Worm (Caenorhabditis elegans) whole organism, young adult: ENCODE results near the gene F26H11.8.
"Not testable (repeated sequence)": the region's sequence is repeated elsewhere in the genome, so short reads cannot be mapped to it uniquely, and the experiment has no call there.

Source experiments
- B0035.1 ChIP-seq: sonication (generic microtip); optimal IDR thresholded peaks from 2 replicates; lab custom pipeline; 2016; ENCODE audit warnings: missing genetic modification characterization, mild to moderate bottlenecking, missing compliant biosample characterization, missing genotype, missing genetic modification reagents
- B0261.1 ChIP-seq: sonication (generic microtip); optimal IDR thresholded peaks from 2 replicates; lab custom pipeline; 2016; ENCODE audit warnings: mild to moderate bottlenecking, missing genetic modification characterization, moderate library complexity, missing compliant biosample characterization
- F23B12.7 ChIP-seq: sonication (generic microtip); optimal IDR thresholded peaks from 2 replicates; lab custom pipeline; 2017; ENCODE audit warnings: missing genetic modification characterization, mild to moderate bottlenecking, missing compliant biosample characterization, antibody characterized with exemption, moderate library complexity; ENCODE audit not compliant: insufficient read depth
- F33H1.4 ChIP-seq: fragments of 200-800 bp; sonication (Bioruptor generic); IDR thresholded peaks from 2 replicates; pipeline ENCODE4 v1.3.6; 2022; ENCODE audit warnings: missing genetic modification reagents, missing genetic modification characterization, missing compliant biosample characterization
- F52B5.7 ChIP-seq: sonication (generic microtip); optimal IDR thresholded peaks from 2 replicates; lab custom pipeline; 2016; ENCODE audit warnings: mild to moderate bottlenecking, missing genetic modification characterization, missing compliant biosample characterization
- F57C9.4 ChIP-seq: sonication (generic microtip); optimal IDR thresholded peaks from 2 replicates; lab custom pipeline; 2017; ENCODE audit warnings: mild to moderate bottlenecking, missing genetic modification characterization, missing compliant biosample characterization
- K11D2.4 ChIP-seq: fragments of 200-800 bp; sonication (Bioruptor generic); IDR thresholded peaks from 2 replicates; pipeline ENCODE4 v1.3.6; 2022; ENCODE audit warnings: missing genetic modification reagents, missing genetic modification characterization, missing compliant biosample characterization
- T26A5.8 ChIP-seq: sonication (generic microtip); optimal IDR thresholded peaks from 2 replicates; lab custom pipeline; 2016; ENCODE audit warnings: missing genetic modification characterization, missing compliant biosample characterization
- Y56A3A.18 ChIP-seq: fragments of 200-800 bp; sonication (Bioruptor generic); IDR thresholded peaks from 2 replicates; pipeline ENCODE4 v1.3.6; 2022; ENCODE audit warnings: missing genetic modification reagents, missing genetic modification characterization, missing compliant biosample characterization
- ZK185.1 ChIP-seq: sonication (generic microtip); optimal IDR thresholded peaks from 2 replicates; lab custom pipeline; 2016; ENCODE audit warnings: mild to moderate bottlenecking, missing genetic modification characterization, missing compliant biosample characterization; ENCODE audit not compliant: poor library complexity, severe bottlenecking
- akir-1 ChIP-seq: fragments of 200-800 bp; sonication (Bioruptor generic); optimal IDR thresholded peaks from 2 replicates; lab custom pipeline; 2018; ENCODE audit warnings: mild to moderate bottlenecking, missing genetic modification characterization, moderate library complexity, missing compliant biosample characterization
- aptf-2 ChIP-seq: fragments of 200-800 bp; sonication (Bioruptor generic); conservative IDR thresholded peaks from 2 replicates; pipeline ENCODE4 v1.3.6; 2022; ENCODE audit warnings: missing genetic modification reagents, missing genetic modification characterization, missing compliant biosample characterization
- aptf-3 ChIP-seq: fragments of 200-800 bp; sonication (Bioruptor generic); IDR thresholded peaks from 2 replicates; pipeline ENCODE4 v1.3.6; 2022; ENCODE audit warnings: missing genetic modification characterization, missing compliant biosample characterization
- attf-3 ChIP-seq: fragments of 200-800 bp; sonication (Bioruptor generic); conservative IDR thresholded peaks from 2 replicates; pipeline ENCODE4 v1.3.6; 2022; ENCODE audit warnings: missing genetic modification reagents, missing genetic modification characterization, missing compliant biosample characterization
- cebp-1 ChIP-seq, 2 experiments: fragments of 200-800 bp in 1 of 2; sonication (Bioruptor generic) in 1 of 2; sonication (generic microtip) in 1 of 2; IDR thresholded peaks in 1 of 2; optimal IDR thresholded peaks in 1 of 2; 2 replicates each; pipeline versions ENCODE4 v1.3.6 to Lab custom; 2017 to 2022; ENCODE audit warnings: missing compliant biosample characterization in 2 of 2, missing genetic modification characterization in 2 of 2, mild to moderate bottlenecking in 1 of 2, missing genetic modification reagents in 1 of 2, moderate library complexity in 1 of 2
- cebp-2 ChIP-seq: fragments of 200-800 bp; sonication (Bioruptor generic); IDR thresholded peaks from 2 replicates; pipeline ENCODE4 v1.3.6; 2022; ENCODE audit warnings: missing genetic modification characterization, missing compliant biosample characterization
- ceh-40 ChIP-seq: fragments of 200-800 bp; sonication (Bioruptor generic); IDR thresholded peaks from 2 replicates; pipeline ENCODE4 v1.3.6; 2022; ENCODE audit warnings: missing genetic modification characterization, missing compliant biosample characterization
- dpff-1 ChIP-seq: sonication (generic microtip); optimal IDR thresholded peaks from 2 replicates; lab custom pipeline; 2017; ENCODE audit warnings: mild to moderate bottlenecking, missing genetic modification characterization, missing compliant biosample characterization
- efl-1 ChIP-seq: fragments of 150-350 bp; optimal IDR thresholded peaks from 2 replicates; lab custom pipeline; 2014; ENCODE audit warnings: missing biosample characterization, missing genetic modification reagents, missing genetic modification characterization
- egl-44 ChIP-seq: fragments of 200-800 bp; sonication (Bioruptor generic); IDR thresholded peaks from 2 replicates; pipeline ENCODE4 v1.3.6; 2022; ENCODE audit warnings: missing genetic modification reagents, missing genetic modification characterization, missing compliant biosample characterization
- egrh-3 ChIP-seq: fragments of 200-800 bp; sonication (Bioruptor generic); IDR thresholded peaks from 2 replicates; pipeline ENCODE4 v1.3.6; 2022; ENCODE audit warnings: missing genetic modification reagents, missing genetic modification characterization, missing compliant biosample characterization
- ekl-4 ChIP-seq: fragments of 200-800 bp; sonication (Bioruptor generic); IDR thresholded peaks from 2 replicates; pipeline ENCODE4 v1.3.6; 2022; ENCODE audit warnings: missing genetic modification reagents, missing genetic modification characterization, missing compliant biosample characterization
- gei-17 ChIP-seq: fragments of 200-800 bp; sonication (Bioruptor generic); optimal IDR thresholded peaks from 2 replicates; lab custom pipeline; 2018; ENCODE audit warnings: mild to moderate bottlenecking, missing genetic modification characterization, missing compliant biosample characterization
- hlh-12 ChIP-seq: sonication (generic microtip); optimal IDR thresholded peaks from 2 replicates; lab custom pipeline; 2016; ENCODE audit warnings: missing genetic modification characterization, missing compliant biosample characterization
- hmg-1.2 ChIP-seq: fragments of 200-800 bp; sonication (Bioruptor generic); IDR thresholded peaks from 2 replicates; pipeline ENCODE4 v1.3.6; 2022; ENCODE audit warnings: missing genetic modification reagents, missing genetic modification characterization, missing compliant biosample characterization
- hsf-1 ChIP-seq: fragments of 200-800 bp; sonication (Bioruptor generic); IDR thresholded peaks from 2 replicates; pipeline ENCODE4 v1.3.6; 2022; ENCODE audit warnings: missing genetic modification reagents, missing genetic modification characterization, missing compliant biosample characterization
- let-526 ChIP-seq: fragments of 200-800 bp; sonication (Bioruptor generic); IDR thresholded peaks from 2 replicates; pipeline ENCODE4 v1.3.6; 2022; ENCODE audit warnings: missing genetic modification reagents, missing genetic modification characterization, missing compliant biosample characterization
- let-607 ChIP-seq, 2 experiments: fragments of 200-800 bp in 1 of 2; sonication (Bioruptor generic) in 1 of 2; sonication (generic microtip) in 1 of 2; optimal IDR thresholded peaks; 2 replicates each; lab custom pipeline; 2016 to 2018; ENCODE audit warnings: mild to moderate bottlenecking in 2 of 2, missing compliant biosample characterization in 2 of 2, missing genetic modification characterization in 2 of 2, moderate library complexity in 2 of 2, missing genotype in 1 of 2
- lsy-27 ChIP-seq: sonication (generic microtip); optimal IDR thresholded peaks from 2 replicates; lab custom pipeline; 2017; ENCODE audit warnings: missing genetic modification characterization, mild to moderate bottlenecking, missing compliant biosample characterization, antibody characterized with exemption, missing genotype, borderline replicate concordance; ENCODE audit not compliant: insufficient read depth
- madf-6 ChIP-seq: fragments of 200-800 bp; sonication (Bioruptor generic); IDR thresholded peaks from 2 replicates; pipeline ENCODE4 v1.3.6; 2022; ENCODE audit warnings: missing genetic modification reagents, missing genetic modification characterization, missing compliant biosample characterization
- mel-28 ChIP-seq: sonication (generic microtip); optimal IDR thresholded peaks from 2 replicates; lab custom pipeline; 2016; ENCODE audit warnings: borderline replicate concordance, mild to moderate bottlenecking, missing genetic modification characterization, missing compliant biosample characterization
- nhr-120 ChIP-seq: fragments of 200-800 bp; sonication (Bioruptor generic); IDR thresholded peaks from 2 replicates; pipeline ENCODE4 v1.3.6; 2022; ENCODE audit warnings: missing genetic modification characterization, missing compliant biosample characterization
- nhr-179 ChIP-seq: sonication (generic microtip); optimal IDR thresholded peaks from 2 replicates; lab custom pipeline; 2016; ENCODE audit warnings: mild to moderate bottlenecking, missing genetic modification characterization, missing compliant biosample characterization
- pbrm-1 ChIP-seq: fragments of 200-800 bp; sonication (Bioruptor generic); IDR thresholded peaks from 2 replicates; pipeline ENCODE4 v1.3.6; 2022; ENCODE audit warnings: missing genetic modification reagents, missing genetic modification characterization, missing compliant biosample characterization
- pha-4 ChIP-seq: fragments of 150-350 bp; sonication (generic microtip); optimal IDR thresholded peaks from 2 replicates; lab custom pipeline; 2014; ENCODE audit warnings: missing biosample characterization, missing genetic modification reagents, missing genetic modification characterization
- rcor-1 ChIP-seq: fragments of 200-800 bp; sonication (Bioruptor generic); IDR thresholded peaks from 2 replicates; pipeline ENCODE4 v1.3.6; 2022; ENCODE audit warnings: missing genetic modification reagents, missing genetic modification characterization, missing compliant biosample characterization
- snpc-3.4 ChIP-seq: sonication (generic microtip); optimal IDR thresholded peaks from 2 replicates; lab custom pipeline; 2017; ENCODE audit warnings: missing genetic modification characterization, mild to moderate bottlenecking, missing compliant biosample characterization, antibody characterized with exemption, moderate library complexity, missing genotype, missing genetic modification reagents
- somi-1 ChIP-seq: fragments of 200-800 bp; sonication (Bioruptor generic); optimal IDR thresholded peaks from 2 replicates; lab custom pipeline; 2018; ENCODE audit warnings: mild to moderate bottlenecking, missing genetic modification characterization, missing compliant biosample characterization
- tbx-9 ChIP-seq: sonication (generic microtip); optimal IDR thresholded peaks from 2 replicates; lab custom pipeline; 2016; ENCODE audit warnings: borderline replicate concordance, missing genetic modification characterization, inconsistent platforms, missing compliant biosample characterization
- unc-62 ChIP-seq: fragments of 150-350 bp; optimal IDR thresholded peaks from 2 replicates; lab custom pipeline; 2014; ENCODE audit warnings: missing biosample characterization, missing genetic modification reagents, missing genetic modification characterization
- zim-3 ChIP-seq: sonication (generic microtip); optimal IDR thresholded peaks from 2 replicates; lab custom pipeline; 2017; ENCODE audit warnings: mild to moderate bottlenecking, missing genetic modification characterization, moderate library complexity, missing compliant biosample characterization

The F26H11.8 gene

ce11 chrII:14388213-14388612 lies at the start of gene F26H11.8:
Gene F26H11.8, plus strand, starts transcription at chrII:14388513.
- TF ChIP-seq ekl-4 (GFP tag; lab: Robert Waterston, UW), result no peak
- TF ChIP-seq Y56A3A.18 (GFP tag; lab: Robert Waterston, UW), result no peak
- no peak for TF ChIP-seq K11D2.4 (GFP tag; lab: Robert Waterston, UW)
- no peak for TF ChIP-seq snpc-3.4 (tag; lab: Kevin White, UChicago)
- TF ChIP-seq nhr-120 (GFP tag; lab: Robert Waterston, UW), result no peak
- no peak for TF ChIP-seq T26A5.8
- no peak for TF ChIP-seq attf-3 (GFP tag; lab: Robert Waterston, UW)
- TF ChIP-seq F57C9.4 (tag; lab: Kevin White, UChicago), result no peak
- TF ChIP-seq F23B12.7, result no peak
- TF ChIP-seq hsf-1 (GFP tag; lab: Robert Waterston, UW), result no peak
- TF ChIP-seq hmg-1.2, result no peak
- TF ChIP-seq B0035.1 (tag; lab: Kevin White, UChicago), result no peak

ce11 chrII:14344166-14344565 lies 44.1 kb upstream of the F26H11.8 start, which contains the start of gene ddl-3:
Gene ddl-3, minus strand, starts transcription at chrII:14344454.
- 0 out of 2 replicates have a peak, but pooled peaks have one; percentile 34 for TF ChIP-seq pbrm-1 (GFP tag; lab: Robert Waterston, UW)
- TF ChIP-seq cebp-2 (GFP tag; lab: Robert Waterston, UW), result 0 out of 2 replicates have a peak, but pooled peaks have one; percentile 70
- 0 out of 2 replicates have a peak, but pooled peaks have one; percentile 21 for TF ChIP-seq madf-6 (GFP tag; lab: Robert Waterston, UW)
- TF ChIP-seq aptf-3 (GFP tag; lab: Robert Waterston, UW), result 0 out of 2 replicates have a peak, but pooled peaks have one; percentile 42

- not testable (repeated sequence) for TF ChIP-seq zim-3 (tag; lab: Kevin White, UChicago); let-526 (GFP tag; lab: Robert Waterston, UW); somi-1 (GFP tag; lab: Kevin White, UChicago)
These were observed 42.1 kb upstream of the F26H11.8 start, which contains the start of gene Y54G11A.9 for ce11 chrII:14346243-14346642. Gene Y54G11A.9, minus strand, starts transcription at chrII:14346438.

- no peak for TF ChIP-seq nhr-179
- no peak for TF ChIP-seq egrh-3 (GFP tag; lab: Robert Waterston, UW)
- peak; percentile 55; the same call in 1 of the 2 replicates for TF ChIP-seq rcor-1 (GFP tag; lab: Robert Waterston, UW)
- TF ChIP-seq tbx-9 (tag; lab: Kevin White, UChicago), result no peak
- TF ChIP-seq ceh-40 (GFP tag; lab: Robert Waterston, UW), result no peak
- no peak for TF ChIP-seq F52B5.7
- peak; percentile 65; the same call in 1 of the 2 replicates for TF ChIP-seq hmg-1.2
- no peak for TF ChIP-seq aptf-2
- peak; percentile 73 for TF ChIP-seq F33H1.4 (GFP tag; lab: Robert Waterston, UW)
- peak; percentile 86 for TF ChIP-seq F23B12.7
- no peak for TF ChIP-seq let-526 (GFP tag; lab: Robert Waterston, UW)
- peak; percentile 77 for TF ChIP-seq pha-4 (tag; lab: Kevin White, UChicago)
- TF ChIP-seq let-607 (tag; optimal IDR thresholded peaks at IDR 0.05; lab: Kevin White, UChicago), result no peak
- TF ChIP-seq egl-44, result no peak
- TF ChIP-seq efl-1 (GFP tag; lab: Kevin White, UChicago), result peak; percentile 90
- no peak for TF ChIP-seq lsy-27
- TF ChIP-seq mel-28, result no peak
- TF ChIP-seq gei-17 (GFP tag; lab: Kevin White, UChicago), result no peak
- no peak for TF ChIP-seq unc-62 (GFP tag; lab: Kevin White, UChicago)
- no peak for TF ChIP-seq hlh-12
- TF ChIP-seq dpff-1, result no peak
- peak; percentile 40 for TF ChIP-seq ZK185.1
- no peak for TF ChIP-seq akir-1 (GFP tag; lab: Kevin White, UChicago)
- TF ChIP-seq T26A5.8, result no peak
- peak; percentile 85 for TF ChIP-seq cebp-1 (GFP tag; IDR thresholded peaks at IDR 0.05; lab: Robert Waterston, UW)
- peak; percentile 92 for TF ChIP-seq cebp-1 (tag; optimal IDR thresholded peaks at IDR 0.05; lab: Kevin White, UChicago)
- TF ChIP-seq B0261.1, result no peak
These were observed 38.9 kb upstream of the F26H11.8 start, which contains the start of the genes Y54G11A.17, lin-7 and elof-1 for ce11 chrII:14349356-14349923. Gene Y54G11A.17, minus strand, starts transcription at chrII:14349406. Gene lin-7, minus strand, starts transcription at chrII:14349406. Gene elof-1, plus strand, starts transcription at chrII:14349738.
